Worm (Caenorhabditis elegans) whole organism, L4 larva: ENCODE measurements around the gene F43D2.6.

Source experiments
- F10B5.3 ChIP-seq: sonication (generic microtip); optimal IDR thresholded peaks from 2 replicates; lab custom pipeline; 2016; ENCODE audit warnings: mild to moderate bottlenecking, missing genetic modification characterization, missing compliant biosample characterization
- Y105C5A.15 ChIP-seq: fragments of 200-800 bp; sonication (Bioruptor generic); IDR thresholded peaks from 2 replicates; pipeline ENCODE4 v1.3.6; 2022; ENCODE audit warnings: missing genetic modification characterization, missing compliant biosample characterization
- aha-1 ChIP-seq: fragments of 150-350 bp; peaks from one replicate; lab custom pipeline; 2014; ENCODE audit warnings: missing biosample characterization, missing genetic modification characterization
- ceh-32 ChIP-seq: sonication (generic microtip); optimal IDR thresholded peaks from 2 replicates; lab custom pipeline; 2016; ENCODE audit warnings: mild to moderate bottlenecking, missing genetic modification characterization, missing compliant biosample characterization; ENCODE audit not compliant: poor library complexity
- daf-16 ChIP-seq, 3 experiments: sonication (generic microtip); optimal IDR thresholded peaks; 2 replicates each; lab custom pipeline; 2016 to 2017; ENCODE audit warnings: missing genetic modification characterization in 3 of 3, missing genetic modification reagents in 3 of 3, mild to moderate bottlenecking in 2 of 3, missing compliant biosample characterization in 2 of 3, missing biosample characterization in 1 of 3, moderate library complexity in 1 of 3
- jun-1 ChIP-seq: fragments of 150-350 bp; optimal IDR thresholded peaks from 2 replicates; lab custom pipeline; 2014; ENCODE audit warnings: missing biosample characterization, missing genetic modification reagents, missing genetic modification characterization
- lin-15B ChIP-seq: fragments of 150-350 bp; sonication (generic microtip); optimal IDR thresholded peaks from 3 replicates; lab custom pipeline; 2014; ENCODE audit warnings: missing biosample characterization, missing genetic modification characterization
- lsy-2 ChIP-seq, 2 experiments: fragments of 150-350 bp in 1 of 2; sonication (generic microtip) in 1 of 2; optimal IDR thresholded peaks; 2 replicates each; lab custom pipeline; 2014 to 2017; ENCODE audit warnings: missing biosample characterization in 2 of 2, missing genetic modification characterization in 2 of 2
- mdt-29 ChIP-seq: fragments of 200-800 bp; sonication (Bioruptor generic); IDR thresholded peaks from 2 replicates; pipeline ENCODE4 v1.3.6; 2022; ENCODE audit warnings: missing genetic modification reagents, missing genetic modification characterization, missing compliant biosample characterization
- mxl-2 ChIP-seq: fragments of 200-800 bp; sonication (Bioruptor generic); conservative IDR thresholded peaks from 2 replicates; pipeline ENCODE4 v1.3.6; 2022; ENCODE audit warnings: missing genetic modification reagents, missing genetic modification characterization, missing compliant biosample characterization
- nhr-48 ChIP-seq: sonication (generic microtip); optimal IDR thresholded peaks from 2 replicates; lab custom pipeline; 2016; ENCODE audit warnings: mild to moderate bottlenecking, missing genetic modification characterization, missing compliant biosample characterization
- snpc-4 ChIP-seq: fragments of 150-350 bp; optimal IDR thresholded peaks from 2 replicates; lab custom pipeline; 2014; ENCODE audit warnings: missing biosample characterization, missing genetic modification characterization
- spr-1 ChIP-seq: sonication (generic microtip); optimal IDR thresholded peaks from 2 replicates; lab custom pipeline; 2016; ENCODE audit warnings: mild to moderate bottlenecking, missing genetic modification characterization, missing compliant biosample characterization
- unc-130 ChIP-seq: sonication (generic microtip); optimal IDR thresholded peaks from 2 replicates; lab custom pipeline; 2016; ENCODE audit warnings: missing genetic modification reagents, missing genetic modification characterization, missing compliant biosample characterization
- zag-1 ChIP-seq: fragments of 150-350 bp; optimal IDR thresholded peaks from 2 replicates; lab custom pipeline; 2014; ENCODE audit warnings: missing biosample characterization, missing genetic modification characterization

Gene F43D2.6

ce11 chrV:14579619-14580018 lies 55.4 kb downstream of the F43D2.6 start, which contains the start of gene gar-3:
TSS of gene gar-3 (minus strand) at chrV:14579719.
- TF ChIP-seq nhr-48 (tag; lab: Kevin White, UChicago) (no peak), unc-130 (GFP tag; lab: Kevin White, UChicago) (no peak), zag-1 (tag; lab: Kevin White, UChicago) (no peak), snpc-4 (tag; lab: Kevin White, UChicago) (no peak), F10B5.3 (tag; lab: Kevin White, UChicago) (no peak), lsy-2 (tag; optimal IDR thresholded peaks at IDR 0.05; lab: Kevin White, UChicago) (no peak), lin-15B (no peak), jun-1 (tag; lab: Kevin White, UChicago) (no peak), mxl-2 (GFP tag; lab: Robert Waterston, UW) (no peak), ceh-32 (tag; lab: Kevin White, UChicago) (no peak), spr-1 (no peak), aha-1 (tag; lab: Kevin White, UChicago) (no peak), Y105C5A.15 (GFP tag; lab: Robert Waterston, UW) (no peak), daf-16 (GFP tag; optimal IDR thresholded peaks at IDR 0.05; lab: Kevin White, UChicago) (no peak), daf-16 (tag; optimal IDR thresholded peaks at IDR 0.05; lab: Kevin White, UChicago) (no peak), mdt-29 (GFP tag; lab: Robert Waterston, UW) (no peak)
